Worm (Caenorhabditis elegans) whole organism, young adult: ENCODE data around the gene swt-4.
A peak's percentile ranks its signal among the peaks of the same experiment; 100 is the strongest.

Experiments
- B0336.3 ChIP-seq: fragments of 200-800 bp; sonication (Bioruptor generic); IDR thresholded peaks from 2 replicates; pipeline ENCODE4 v1.3.6; 2022; ENCODE audit warnings: missing genetic modification characterization, missing compliant biosample characterization
- D2030.7 ChIP-seq: fragments of 200-800 bp; sonication (Bioruptor generic); IDR thresholded peaks from 2 replicates; pipeline ENCODE4 v1.3.6; 2022; ENCODE audit warnings: missing genetic modification reagents, missing genetic modification characterization, missing compliant biosample characterization
- F22D6.2 ChIP-seq: sonication (generic microtip); optimal IDR thresholded peaks from 2 replicates; lab custom pipeline; 2016; ENCODE audit warnings: mild to moderate bottlenecking, missing genetic modification characterization, missing compliant biosample characterization
- F23B12.7 ChIP-seq: sonication (generic microtip); optimal IDR thresholded peaks from 2 replicates; lab custom pipeline; 2017; ENCODE audit warnings: missing genetic modification characterization, mild to moderate bottlenecking, missing compliant biosample characterization, antibody characterized with exemption, moderate library complexity; ENCODE audit not compliant: insufficient read depth
- F55B11.4 ChIP-seq: sonication (generic microtip); optimal IDR thresholded peaks from 2 replicates; lab custom pipeline; 2016; ENCODE audit warnings: missing compliant biosample characterization, missing genetic modification characterization, borderline replicate concordance; ENCODE audit not compliant: insufficient read depth
- K12H6.12 ChIP-seq: fragments of 200-800 bp; sonication (Bioruptor generic); optimal IDR thresholded peaks from 2 replicates; lab custom pipeline; 2018; ENCODE audit warnings: mild to moderate bottlenecking, missing genetic modification characterization, missing compliant biosample characterization
- T07F8.4 ChIP-seq: sonication (generic microtip); optimal IDR thresholded peaks from 2 replicates; lab custom pipeline; 2016; ENCODE audit warnings: mild to moderate bottlenecking, missing genetic modification characterization, moderate library complexity, missing compliant biosample characterization
- Y53F4B.3 ChIP-seq: fragments of 200-800 bp; sonication (Bioruptor generic); IDR thresholded peaks from 2 replicates; pipeline ENCODE4 v1.3.6; 2022; ENCODE audit warnings: missing genetic modification reagents, missing genetic modification characterization, missing compliant biosample characterization
- Y53G8AR.9 ChIP-seq: fragments of 200-800 bp; sonication (Bioruptor generic); conservative IDR thresholded peaks from 2 replicates; pipeline ENCODE4 v1.3.6; 2022; ENCODE audit warnings: missing genetic modification reagents, missing genetic modification characterization, missing compliant biosample characterization
- Y67H2A.10 ChIP-seq: fragments of 200-800 bp; sonication (Bioruptor generic); conservative IDR thresholded peaks from 2 replicates; pipeline ENCODE4 v1.3.6; 2022; ENCODE audit warnings: missing genetic modification reagents, missing genetic modification characterization, missing compliant biosample characterization
- akir-1 ChIP-seq: fragments of 200-800 bp; sonication (Bioruptor generic); optimal IDR thresholded peaks from 2 replicates; lab custom pipeline; 2018; ENCODE audit warnings: mild to moderate bottlenecking, missing genetic modification characterization, moderate library complexity, missing compliant biosample characterization
- attf-3 ChIP-seq: fragments of 200-800 bp; sonication (Bioruptor generic); conservative IDR thresholded peaks from 2 replicates; pipeline ENCODE4 v1.3.6; 2022; ENCODE audit warnings: missing genetic modification reagents, missing genetic modification characterization, missing compliant biosample characterization
- attf-5 ChIP-seq: fragments of 200-800 bp; sonication (Bioruptor generic); optimal IDR thresholded peaks from 2 replicates; lab custom pipeline; 2018; ENCODE audit warnings: mild to moderate bottlenecking, missing genetic modification characterization, missing compliant biosample characterization
- bed-1 ChIP-seq: fragments of 200-800 bp; sonication (Bioruptor generic); IDR thresholded peaks from 2 replicates; pipeline ENCODE4 v1.3.6; 2022; ENCODE audit warnings: missing genetic modification reagents, missing genetic modification characterization, missing compliant biosample characterization
- ccch-3 ChIP-seq: fragments of 200-800 bp; sonication (Bioruptor generic); optimal IDR thresholded peaks from 2 replicates; lab custom pipeline; 2018; ENCODE audit warnings: mild to moderate bottlenecking, missing genetic modification characterization, missing compliant biosample characterization
- cebp-1 ChIP-seq, 2 experiments: fragments of 200-800 bp in 1 of 2; sonication (Bioruptor generic) in 1 of 2; sonication (generic microtip) in 1 of 2; IDR thresholded peaks in 1 of 2; optimal IDR thresholded peaks in 1 of 2; 2 replicates each; pipeline versions ENCODE4 v1.3.6 to Lab custom; 2017 to 2022; ENCODE audit warnings: missing compliant biosample characterization in 2 of 2, missing genetic modification characterization in 2 of 2, mild to moderate bottlenecking in 1 of 2, missing genetic modification reagents in 1 of 2, moderate library complexity in 1 of 2
- ceh-27 ChIP-seq: fragments of 200-800 bp; sonication (Bioruptor generic); optimal IDR thresholded peaks from 2 replicates; lab custom pipeline; 2018; ENCODE audit warnings: mild to moderate bottlenecking, missing genetic modification characterization, moderate library complexity, missing compliant biosample characterization
- ceh-79 ChIP-seq: sonication (generic microtip); optimal IDR thresholded peaks from 2 replicates; lab custom pipeline; 2017; ENCODE audit warnings: mild to moderate bottlenecking, missing genetic modification characterization, missing compliant biosample characterization
- efl-1 ChIP-seq: fragments of 150-350 bp; optimal IDR thresholded peaks from 2 replicates; lab custom pipeline; 2014; ENCODE audit warnings: missing biosample characterization, missing genetic modification reagents, missing genetic modification characterization
- egl-44 ChIP-seq: fragments of 200-800 bp; sonication (Bioruptor generic); IDR thresholded peaks from 2 replicates; pipeline ENCODE4 v1.3.6; 2022; ENCODE audit warnings: missing genetic modification reagents, missing genetic modification characterization, missing compliant biosample characterization
- gei-17 ChIP-seq: fragments of 200-800 bp; sonication (Bioruptor generic); optimal IDR thresholded peaks from 2 replicates; lab custom pipeline; 2018; ENCODE audit warnings: mild to moderate bottlenecking, missing genetic modification characterization, missing compliant biosample characterization
- hmg-1.2 ChIP-seq: fragments of 200-800 bp; sonication (Bioruptor generic); IDR thresholded peaks from 2 replicates; pipeline ENCODE4 v1.3.6; 2022; ENCODE audit warnings: missing genetic modification reagents, missing genetic modification characterization, missing compliant biosample characterization
- hsf-1 ChIP-seq: fragments of 200-800 bp; sonication (Bioruptor generic); IDR thresholded peaks from 2 replicates; pipeline ENCODE4 v1.3.6; 2022; ENCODE audit warnings: missing genetic modification reagents, missing genetic modification characterization, missing compliant biosample characterization
- lin-40 ChIP-seq: sonication (generic microtip); optimal IDR thresholded peaks from 2 replicates; lab custom pipeline; 2016; ENCODE audit warnings: missing genetic modification characterization, mild to moderate bottlenecking, missing compliant biosample characterization, missing genotype, missing genetic modification reagents
- lsy-27 ChIP-seq: sonication (generic microtip); optimal IDR thresholded peaks from 2 replicates; lab custom pipeline; 2017; ENCODE audit warnings: missing genetic modification characterization, mild to moderate bottlenecking, missing compliant biosample characterization, antibody characterized with exemption, missing genotype, borderline replicate concordance; ENCODE audit not compliant: insufficient read depth
- madf-6 ChIP-seq: fragments of 200-800 bp; sonication (Bioruptor generic); IDR thresholded peaks from 2 replicates; pipeline ENCODE4 v1.3.6; 2022; ENCODE audit warnings: missing genetic modification reagents, missing genetic modification characterization, missing compliant biosample characterization
- mcd-1 ChIP-seq: fragments of 200-800 bp; sonication (Bioruptor generic); IDR thresholded peaks from 2 replicates; pipeline ENCODE4 v1.3.6; 2022; ENCODE audit warnings: missing genetic modification reagents, missing genetic modification characterization, missing compliant biosample characterization
- nfya-2 ChIP-seq: fragments of 200-800 bp; sonication (Bioruptor generic); IDR thresholded peaks from 2 replicates; pipeline ENCODE4 v1.3.6; 2022; ENCODE audit warnings: missing genetic modification reagents, missing genetic modification characterization, missing compliant biosample characterization
- nfyb-1 ChIP-seq: fragments of 200-800 bp; sonication (Bioruptor generic); IDR thresholded peaks from 2 replicates; pipeline ENCODE4 v1.3.6; 2022; ENCODE audit warnings: missing genetic modification reagents, missing genetic modification characterization, missing compliant biosample characterization
- nhr-179 ChIP-seq: sonication (generic microtip); optimal IDR thresholded peaks from 2 replicates; lab custom pipeline; 2016; ENCODE audit warnings: mild to moderate bottlenecking, missing genetic modification characterization, missing compliant biosample characterization
- sdz-38 ChIP-seq: sonication (generic microtip); optimal IDR thresholded peaks from 2 replicates; lab custom pipeline; 2016; ENCODE audit warnings: missing genotype, missing genetic modification characterization, missing compliant biosample characterization
- snpc-3.4 ChIP-seq: sonication (generic microtip); optimal IDR thresholded peaks from 2 replicates; lab custom pipeline; 2017; ENCODE audit warnings: missing genetic modification characterization, mild to moderate bottlenecking, missing compliant biosample characterization, antibody characterized with exemption, moderate library complexity, missing genotype, missing genetic modification reagents
- unc-130 ChIP-seq: sonication (generic microtip); optimal IDR thresholded peaks from 2 replicates; lab custom pipeline; 2016; ENCODE audit warnings: missing genetic modification reagents, missing genetic modification characterization, missing compliant biosample characterization
- ztf-18 ChIP-seq: sonication (generic microtip); optimal IDR thresholded peaks from 2 replicates; lab custom pipeline; 2016; ENCODE audit warnings: missing genotype, mild to moderate bottlenecking, missing genetic modification characterization, missing compliant biosample characterization
- ztf-22 ChIP-seq: fragments of 200-800 bp; sonication (Bioruptor generic); optimal IDR thresholded peaks from 2 replicates; lab custom pipeline; 2018; ENCODE audit warnings: mild to moderate bottlenecking, missing genetic modification characterization, moderate library complexity, missing compliant biosample characterization
- ztf-26 ChIP-seq: sonication (generic microtip); optimal IDR thresholded peaks from 2 replicates; lab custom pipeline; 2017; ENCODE audit warnings: missing genetic modification characterization, missing compliant biosample characterization
- ztf-6 ChIP-seq: fragments of 200-800 bp; sonication (Bioruptor generic); IDR thresholded peaks from 2 replicates; pipeline ENCODE4 v1.3.6; 2022; ENCODE audit warnings: missing genetic modification reagents, missing genetic modification characterization, missing compliant biosample characterization

Gene swt-4

ce11 chrIII:10652833-10653232, 23.9 kb upstream of the swt-4 start:
- TF ChIP-seq D2030.7 (no peak), hsf-1 (GFP tag; lab: Robert Waterston, UW) (no peak), T07F8.4 (no peak), madf-6 (GFP tag; lab: Robert Waterston, UW) (no peak), hmg-1.2 (no peak), sdz-38 (no peak), attf-3 (GFP tag; lab: Robert Waterston, UW) (no peak), efl-1 (no peak), snpc-3.4 (tag; lab: Kevin White, UChicago) (no peak), ccch-3 (no peak), bed-1 (GFP tag; lab: Robert Waterston, UW) (no peak), egl-44 (GFP tag; lab: Robert Waterston, UW) (no peak), F22D6.2 (no peak)

- no peak for TF ChIP-seq ztf-22 (GFP tag; lab: Kevin White, UChicago)
- no peak for TF ChIP-seq lsy-27 (tag; lab: Kevin White, UChicago)
- TF ChIP-seq K12H6.12 = peak; percentile 9
- no peak for TF ChIP-seq Y53G8AR.9
- 0 out of 2 replicates have a peak, but pooled peaks have one; percentile 23 for TF ChIP-seq egl-44 (GFP tag; lab: Robert Waterston, UW)
- TF ChIP-seq F55B11.4 (tag; lab: Kevin White, UChicago) = no peak
- no peak for TF ChIP-seq Y67H2A.10 (GFP tag; lab: Robert Waterston, UW)
- TF ChIP-seq F23B12.7 (tag; lab: Kevin White, UChicago) = no peak
- no peak for TF ChIP-seq ceh-27 (GFP tag; lab: Kevin White, UChicago)
- TF ChIP-seq ceh-79 (tag; lab: Kevin White, UChicago) = peak; percentile 12
- peak; percentile 99 for TF ChIP-seq hmg-1.2
- TF ChIP-seq ztf-18 (tag; lab: Kevin White, UChicago) = no peak
- no peak for TF ChIP-seq nfya-2 (GFP tag; lab: Robert Waterston, UW)
- no peak for TF ChIP-seq ztf-26 (tag; lab: Kevin White, UChicago)
- no peak for TF ChIP-seq akir-1
- no peak for TF ChIP-seq ztf-6 (GFP tag; lab: Robert Waterston, UW)
- TF ChIP-seq cebp-1 (GFP tag; IDR thresholded peaks at IDR 0.05; lab: Robert Waterston, UW) = no peak
- peak; percentile 40 for TF ChIP-seq cebp-1 (tag; optimal IDR thresholded peaks at IDR 0.05; lab: Kevin White, UChicago)
- no peak for TF ChIP-seq Y53F4B.3
- no peak for TF ChIP-seq unc-130 (GFP tag; lab: Kevin White, UChicago)
- TF ChIP-seq B0336.3 = no peak
- TF ChIP-seq lin-40 (tag; lab: Kevin White, UChicago) = peak; percentile 26
- peak; percentile 52; the same call in 1 of the 2 replicates for TF ChIP-seq nfyb-1 (GFP tag; lab: Robert Waterston, UW)
- TF ChIP-seq gei-17 (GFP tag; lab: Kevin White, UChicago) = no peak
- no peak for TF ChIP-seq snpc-3.4 (tag; lab: Kevin White, UChicago)
- TF ChIP-seq mcd-1 (GFP tag; lab: Robert Waterston, UW) = peak; percentile 45; the same call in 1 of the 2 replicates
- TF ChIP-seq nhr-179 = no peak
- TF ChIP-seq attf-5 (GFP tag; lab: Kevin White, UChicago) = peak; percentile 18
These were observed 22.7 kb upstream of the swt-4 start for ce11 chrIII:10651634-10652033.
